Worm (Caenorhabditis elegans) whole organism, L2 larva: ENCODE results near the gene ufc-1.

Source experiments
- aly-2 ChIP-seq: fragments of 150-350 bp; optimal IDR thresholded peaks from 2 replicates; lab custom pipeline; 2014; ENCODE audit warnings: missing biosample characterization, missing genetic modification characterization
- dmd-4 ChIP-seq: sonication (generic microtip); optimal IDR thresholded peaks from 2 replicates; lab custom pipeline; 2017; ENCODE audit warnings: missing biosample characterization, missing genetic modification characterization
- egl-27 ChIP-seq: sonication (generic microtip); optimal IDR thresholded peaks from 3 replicates; lab custom pipeline; 2017; ENCODE audit warnings: missing biosample characterization, missing genetic modification reagents, missing genetic modification characterization
- elt-1 ChIP-seq: fragments of 150-350 bp; optimal IDR thresholded peaks from 2 replicates; lab custom pipeline; 2014; ENCODE audit warnings: missing biosample characterization, missing genetic modification characterization
- lin-39 ChIP-seq: fragments of 150-350 bp; optimal IDR thresholded peaks from 2 replicates; lab custom pipeline; 2014; ENCODE audit warnings: missing biosample characterization, missing genetic modification reagents, missing genetic modification characterization
- lsy-2 ChIP-seq, 2 experiments: fragments of 150-350 bp in 1 of 2; sonication (generic microtip) in 1 of 2; optimal IDR thresholded peaks; 2 replicates each; lab custom pipeline; 2014 to 2017; ENCODE audit warnings: missing biosample characterization in 2 of 2, missing genetic modification characterization in 2 of 2
- nhr-11 ChIP-seq: fragments of 150-350 bp; optimal IDR thresholded peaks from 2 replicates; lab custom pipeline; 2014; ENCODE audit warnings: missing biosample characterization, missing genetic modification characterization
- nhr-12 ChIP-seq: fragments of 150-350 bp; optimal IDR thresholded peaks from 2 replicates; lab custom pipeline; 2014; ENCODE audit warnings: missing biosample characterization, missing genetic modification characterization
- nhr-237 ChIP-seq: fragments of 150-350 bp; optimal IDR thresholded peaks from 2 replicates; lab custom pipeline; 2014; ENCODE audit warnings: missing biosample characterization, missing genetic modification characterization
- nhr-25 ChIP-seq: fragments of 150-350 bp; sonication (generic microtip); optimal IDR thresholded peaks from 3 replicates; lab custom pipeline; 2014; ENCODE audit warnings: missing biosample characterization, missing genetic modification characterization
- nhr-77 ChIP-seq: fragments of 150-350 bp; optimal IDR thresholded peaks from 2 replicates; lab custom pipeline; 2014; ENCODE audit warnings: missing biosample characterization, missing genetic modification characterization
- snpc-4 ChIP-seq: fragments of 150-350 bp; optimal IDR thresholded peaks from 2 replicates; lab custom pipeline; 2014; ENCODE audit warnings: missing biosample characterization, missing genetic modification characterization
- unc-62 ChIP-seq: fragments of 150-350 bp; optimal IDR thresholded peaks from 2 replicates; lab custom pipeline; 2014; ENCODE audit warnings: missing biosample characterization, missing genetic modification reagents, missing genetic modification characterization
- ztf-4 ChIP-seq: fragments of 150-350 bp; optimal IDR thresholded peaks from 2 replicates; lab custom pipeline; 2014; ENCODE audit warnings: missing biosample characterization, missing genetic modification characterization

ce11 chrIII:9361228-9361627 is 29.9 kb downstream of the ufc-1 start, which contains the start of gene flp-25:
- no peak for TF ChIP-seq egl-27 (tag; lab: Kevin White, UChicago)
- TF ChIP-seq nhr-11 (tag; lab: Kevin White, UChicago), result no peak
- TF ChIP-seq snpc-4, result no peak
- TF ChIP-seq ztf-4 (tag; lab: Kevin White, UChicago), result no peak
- no peak for TF ChIP-seq elt-1 (tag; lab: Kevin White, UChicago)
- no peak for TF ChIP-seq nhr-77
- no peak for TF ChIP-seq nhr-237 (tag; lab: Kevin White, UChicago)
- TF ChIP-seq lin-39, result no peak
- TF ChIP-seq nhr-12, result no peak
- no peak for TF ChIP-seq lsy-2 (tag; optimal IDR thresholded peaks at IDR 0.05; lab: Kevin White, UChicago)
- no peak for TF ChIP-seq unc-62 (GFP tag; lab: Kevin White, UChicago)
- TF ChIP-seq nhr-25 (tag; lab: Kevin White, UChicago), result no peak
- no peak for TF ChIP-seq aly-2 (tag; lab: Kevin White, UChicago)
- no peak for TF ChIP-seq dmd-4
